Fruit fly (Drosophila melanogaster) whole organism: ENCODE data around the gene TBC1d7.

Experiments used
- EcR ChIP-seq, 2 experiments: fragments of >200 bp; optimal IDR thresholded peaks; 2 replicates each; lab custom pipeline; 2017; ENCODE audit warnings: missing biosample characterization in 2 of 2, missing genetic modification characterization in 2 of 2, missing genetic modification reagents in 2 of 2
- pan ChIP-seq: fragments of >200 bp; optimal IDR thresholded peaks from 2 replicates; lab custom pipeline; 2017
- psq ChIP-seq: fragments of >200 bp; optimal IDR thresholded peaks from 2 replicates; lab custom pipeline; 2017
- usp ChIP-seq: fragments of >200 bp; optimal IDR thresholded peaks from 2 replicates; lab custom pipeline; 2017; ENCODE audit warnings: missing biosample characterization, missing genetic modification characterization, mixed read lengths

- TF ChIP-seq pan (lab: Kevin White, UChicago) (no peak), usp (GFP tag; lab: Kevin White, UChicago) (no peak), psq (lab: Kevin White, UChicago) (no peak), EcR (GFP tag; optimal IDR thresholded peaks at IDR 0.05; lab: Kevin White, UChicago) (no peak)
Observed at dm6 chr3R:24206341-24207114, 45.0 kb downstream of the TBC1d7 start.
